Fruit fly (Drosophila melanogaster) whole organism, embryonic: ENCODE measurements around the gene GstD10.

Experiments
- Blimp-1 ChIP-seq: fragments of 200-800 bp; sonication (Bioruptor generic); optimal IDR thresholded peaks from 3 replicates; lab custom pipeline; 2018; ENCODE audit warnings: missing biosample characterization, missing genetic modification characterization, mild to moderate bottlenecking, moderate library complexity, missing genetic modification reagents
- BtbVII ChIP-seq: fragments of 200-800 bp; sonication (Bioruptor generic); optimal IDR thresholded peaks from 3 replicates; lab custom pipeline; 2017; ENCODE audit warnings: missing biosample characterization, mild to moderate bottlenecking, missing genetic modification characterization
- CG10267 ChIP-seq: fragments of 200-800 bp; sonication (Bioruptor generic); optimal IDR thresholded peaks from 2 replicates; lab custom pipeline; 2018; ENCODE audit warnings: missing biosample characterization, mild to moderate bottlenecking, missing genetic modification characterization, moderate library complexity
- CG11504 ChIP-seq: fragments of 200-800 bp; sonication (Bioruptor generic); optimal IDR thresholded peaks from 3 replicates; lab custom pipeline; 2019; ENCODE audit warnings: missing biosample characterization, mild to moderate bottlenecking, missing genetic modification characterization, moderate library complexity
- CG12104 ChIP-seq: fragments of 200-800 bp; sonication (Bioruptor generic); optimal IDR thresholded peaks from 3 replicates; lab custom pipeline; 2016; ENCODE audit warnings: missing biosample characterization, missing genetic modification characterization
- CG14710 ChIP-seq: fragments of 200-800 bp; sonication (Bioruptor generic); optimal IDR thresholded peaks from 3 replicates; lab custom pipeline; 2019; ENCODE audit warnings: missing biosample characterization, mild to moderate bottlenecking, missing genetic modification characterization, moderate library complexity
- CG15479 ChIP-seq: fragments of 200-800 bp; sonication (Bioruptor generic); optimal IDR thresholded peaks from 3 replicates; lab custom pipeline; 2019; ENCODE audit warnings: missing biosample characterization, mild to moderate bottlenecking, missing genetic modification characterization, moderate library complexity
- CG15601 ChIP-seq: fragments of 200-800 bp; sonication (Bioruptor generic); optimal IDR thresholded peaks from 3 replicates; lab custom pipeline; 2019; ENCODE audit warnings: missing biosample characterization, mild to moderate bottlenecking, missing genetic modification characterization, moderate library complexity
- CG1603 ChIP-seq: fragments of 200-800 bp; sonication (Bioruptor generic); optimal IDR thresholded peaks from 2 replicates; lab custom pipeline; 2019; ENCODE audit warnings: missing biosample characterization, mild to moderate bottlenecking, missing genetic modification characterization, moderate library complexity
- CG17361 ChIP-seq: fragments of 200-800 bp; sonication (Bioruptor generic); IDR thresholded peaks from 3 replicates; pipeline ENCODE4 v1.3.6; 2022; ENCODE audit warnings: missing biosample characterization, missing genetic modification characterization
- CG17829 ChIP-seq: fragments of 200-800 bp; optimal IDR thresholded peaks from 2 replicates; lab custom pipeline; 2019; ENCODE audit warnings: missing biosample characterization, mild to moderate bottlenecking, missing genetic modification characterization, moderate library complexity
- CG17912 ChIP-seq: fragments of 200-800 bp; sonication (Bioruptor generic); optimal IDR thresholded peaks from 2 replicates; lab custom pipeline; 2018; ENCODE audit warnings: missing biosample characterization, mild to moderate bottlenecking, missing genetic modification characterization
- CG18262 ChIP-seq: fragments of 200-800 bp; optimal IDR thresholded peaks from 3 replicates; lab custom pipeline; 2019; ENCODE audit warnings: missing biosample characterization, mild to moderate bottlenecking, missing genetic modification characterization, moderate library complexity
- CG2712 ChIP-seq: fragments of 200-800 bp; optimal IDR thresholded peaks from 3 replicates; lab custom pipeline; 2019; ENCODE audit warnings: missing biosample characterization, mild to moderate bottlenecking, missing genetic modification characterization, moderate library complexity
- CG31441 ChIP-seq: fragments of 200-800 bp; sonication (Bioruptor generic); IDR thresholded peaks from 2 replicates; pipeline ENCODE4 v1.3.6; 2022; ENCODE audit warnings: missing biosample characterization, missing genetic modification characterization
- CG4424 ChIP-seq: fragments of 200-800 bp; sonication (Bioruptor generic); optimal IDR thresholded peaks from 3 replicates; lab custom pipeline; 2016; ENCODE audit warnings: missing biosample characterization, missing genetic modification characterization
- CG4820 ChIP-seq: fragments of 200-800 bp; sonication (Bioruptor generic); optimal IDR thresholded peaks from 3 replicates; lab custom pipeline; 2016; ENCODE audit warnings: missing biosample characterization, missing genetic modification characterization
- CG6689 ChIP-seq: fragments of 200-800 bp; sonication (Bioruptor generic); IDR thresholded peaks from 2 replicates; pipeline ENCODE4 v1.3.6; 2022; ENCODE audit warnings: missing biosample characterization, missing genetic modification characterization
- CG7556 ChIP-seq: fragments of 200-800 bp; sonication (Bioruptor generic); optimal IDR thresholded peaks from 2 replicates; lab custom pipeline; 2017; ENCODE audit warnings: missing biosample characterization, mild to moderate bottlenecking, missing genetic modification characterization
- CG7839 ChIP-seq: fragments of 200-800 bp; sonication (Bioruptor generic); optimal IDR thresholded peaks from 3 replicates; lab custom pipeline; 2018; ENCODE audit warnings: missing biosample characterization, mild to moderate bottlenecking, missing genetic modification characterization, moderate library complexity
- CG8924 ChIP-seq: fragments of 200-800 bp; optimal IDR thresholded peaks from 3 replicates; lab custom pipeline; 2019; ENCODE audit warnings: missing biosample characterization, mild to moderate bottlenecking, missing genetic modification characterization, moderate library complexity
- CoRest ChIP-seq: fragments of 200-800 bp; sonication (Bioruptor generic); optimal IDR thresholded peaks from 3 replicates; lab custom pipeline; 2018; ENCODE audit warnings: missing biosample characterization, mild to moderate bottlenecking, missing genetic modification characterization, moderate library complexity
- D ChIP-seq, 2 experiments: fragments of 200-800 bp in 1 of 2; fragments of >200 bp in 1 of 2; sonication (Bioruptor generic) in 1 of 2; optimal IDR thresholded peaks; 2 replicates in 1 of 2; 3 replicates in 1 of 2; lab custom pipeline; 2017; ENCODE audit warnings: mild to moderate bottlenecking in 1 of 2, missing biosample characterization in 1 of 2, missing genetic modification characterization in 1 of 2, missing genetic modification reagents in 1 of 2
- D19A ChIP-seq: fragments of 200-800 bp; optimal IDR thresholded peaks from 3 replicates; lab custom pipeline; 2019; ENCODE audit warnings: missing biosample characterization, mild to moderate bottlenecking, missing genetic modification characterization, moderate library complexity
- Hr51 ChIP-seq, 2 experiments: fragments of 200-800 bp; sonication (Bioruptor generic); optimal IDR thresholded peaks; 2 replicates in 1 of 2; 3 replicates in 1 of 2; lab custom pipeline; 2016 to 2018; ENCODE audit warnings: missing biosample characterization in 2 of 2, missing genetic modification characterization in 2 of 2, mild to moderate bottlenecking in 1 of 2, moderate library complexity in 1 of 2
- Oli ChIP-seq: fragments of 200-800 bp; sonication (Bioruptor generic); optimal IDR thresholded peaks from 2 replicates; lab custom pipeline; 2018; ENCODE audit warnings: missing biosample characterization, mild to moderate bottlenecking, missing genetic modification characterization, moderate library complexity
- Sox102F ChIP-seq: fragments of 200-800 bp; sonication (Bioruptor generic); optimal IDR thresholded peaks from 2 replicates; lab custom pipeline; 2018; ENCODE audit warnings: missing biosample characterization, mild to moderate bottlenecking, missing genetic modification characterization, moderate library complexity
- Sry-δ ChIP-seq: fragments of 200-800 bp; sonication (Bioruptor generic); optimal IDR thresholded peaks from 2 replicates; lab custom pipeline; 2016; ENCODE audit warnings: missing biosample characterization, missing genetic modification characterization
- bsh ChIP-seq, 2 experiments: fragments of 200-800 bp; sonication (Bioruptor generic); optimal IDR thresholded peaks; 2 replicates each; lab custom pipeline; 2017 to 2018; ENCODE audit warnings: mild to moderate bottlenecking in 2 of 2, missing biosample characterization in 2 of 2, missing genetic modification characterization in 2 of 2, moderate library complexity in 1 of 2
- dmrt11E ChIP-seq: fragments of 200-800 bp; sonication (Bioruptor generic); optimal IDR thresholded peaks from 3 replicates; lab custom pipeline; 2018; ENCODE audit warnings: missing biosample characterization, mild to moderate bottlenecking, missing genetic modification characterization, moderate library complexity
- fd96Cb ChIP-seq: fragments of 200-800 bp; sonication (Bioruptor generic); optimal IDR thresholded peaks from 2 replicates; lab custom pipeline; 2018; ENCODE audit warnings: missing biosample characterization, mild to moderate bottlenecking, missing genetic modification characterization, moderate library complexity
- gem ChIP-seq: fragments of 200-800 bp; sonication (Bioruptor generic); optimal IDR thresholded peaks from 2 replicates; lab custom pipeline; 2019; ENCODE audit warnings: missing biosample characterization, mild to moderate bottlenecking, missing genetic modification characterization, moderate library complexity
- grau ChIP-seq: fragments of 200-800 bp; optimal IDR thresholded peaks from 3 replicates; lab custom pipeline; 2019; ENCODE audit warnings: missing biosample characterization, mild to moderate bottlenecking, missing genetic modification characterization, moderate library complexity
- gro ChIP-seq: fragments of 200-800 bp; sonication (Bioruptor generic); optimal IDR thresholded peaks from 2 replicates; lab custom pipeline; 2016; ENCODE audit warnings: missing biosample characterization, missing genetic modification characterization
- jigr1 ChIP-seq: fragments of 200-800 bp; sonication (Bioruptor generic); IDR thresholded peaks from 3 replicates; pipeline ENCODE4 v1.3.6; 2022; ENCODE audit warnings: missing biosample characterization, missing genetic modification characterization
- lola ChIP-seq, 3 experiments: fragments of >200 bp in 2 of 3; fragments of 200-800 bp in 1 of 3; sonication (Bioruptor generic) in 1 of 3; optimal IDR thresholded peaks; 2 replicates each; lab custom pipeline; 2017 to 2019; ENCODE audit warnings: missing biosample characterization in 3 of 3, missing genetic modification characterization in 3 of 3, mild to moderate bottlenecking in 1 of 3, moderate library complexity in 1 of 3
- nmo ChIP-seq: fragments of 200-800 bp; sonication (Bioruptor generic); optimal IDR thresholded peaks from 2 replicates; lab custom pipeline; 2018; ENCODE audit warnings: missing biosample characterization, mild to moderate bottlenecking, missing genetic modification characterization, moderate library complexity
- phol ChIP-seq: fragments of 200-800 bp; sonication (Bioruptor generic); optimal IDR thresholded peaks from 3 replicates; lab custom pipeline; 2018; ENCODE audit warnings: missing biosample characterization, mild to moderate bottlenecking, missing genetic modification characterization, moderate library complexity
- prd ChIP-seq, 3 experiments: fragments of >200 bp in 2 of 3; fragments of 200-800 bp in 1 of 3; sonication (Bioruptor generic) in 1 of 3; optimal IDR thresholded peaks in 2 of 3; IDR thresholded peaks in 1 of 3; 2 replicates in 2 of 3; 3 replicates in 1 of 3; pipeline versions ENCODE4 v1.3.6 to Lab custom; 2017 to 2022; ENCODE audit warnings: missing biosample characterization in 1 of 3, missing genetic modification characterization in 1 of 3
- pzg ChIP-seq: fragments of 200-800 bp; sonication (Bioruptor generic); optimal IDR thresholded peaks from 3 replicates; lab custom pipeline; 2018; ENCODE audit warnings: missing biosample characterization, mild to moderate bottlenecking, missing genetic modification characterization, moderate library complexity
- sens ChIP-seq: fragments of 200-800 bp; sonication (Bioruptor generic); peaks from one replicate; lab custom pipeline; 2016; ENCODE audit warnings: missing biosample characterization, missing genetic modification characterization
- vnd ChIP-seq: fragments of 200-800 bp; sonication (Bioruptor generic); IDR thresholded peaks from 3 replicates; pipeline ENCODE4 v1.3.6; 2022; ENCODE audit warnings: missing biosample characterization, missing genetic modification characterization; ENCODE audit not compliant: partially characterized antibody

Gene GstD10

dm6 chr3R:12345989-12346388 lies 19.5 kb downstream of the GstD10 start:
- TF ChIP-seq Oli (tag; lab: Kevin White, UChicago) (peak; percentile 8), phol (tag; lab: Kevin White, UChicago) (peak; percentile 41), Sry-δ (GFP tag; lab: Kevin White, UChicago) (no peak), CG7556 (GFP tag; lab: Kevin White, UChicago) (peak; percentile 14), CG10267 (tag; lab: Kevin White, UChicago) (peak; percentile 13), bsh (GFP tag; optimal IDR thresholded peaks at IDR 0.05; lab: Kevin White, UChicago) (peak in 1 of 2 experiments; percentile 31), CG12104 (GFP tag; lab: Kevin White, UChicago) (peak; percentile 12), CG17829 (tag; lab: Kevin White, UChicago) (peak; percentile 33), gro (GFP tag; lab: Kevin White, UChicago) (no peak), BtbVII (GFP tag; lab: Kevin White, UChicago) (no peak), CG11504 (tag; lab: Kevin White, UChicago) (peak; percentile 58), CG4820 (GFP tag; lab: Kevin White, UChicago) (peak; percentile 0), nmo (GFP tag; lab: Kevin White, UChicago) (peak; percentile 15), CG31441 (peak; percentile 62; the same call in 1 of the 2 replicates), CG6689 (GFP tag; lab: Robert Waterston, UW) (peak; percentile 48; the same call in 1 of the 2 replicates), jigr1 (GFP tag; lab: Robert Waterston, UW) (no peak), grau (tag; lab: Kevin White, UChicago) (peak; percentile 34), Sox102F (peak; percentile 37), D (optimal IDR thresholded peaks at IDR 0.05; lab: Kevin White, UChicago) (no peak), D (GFP tag; optimal IDR thresholded peaks at IDR 0.05; lab: Kevin White, UChicago) (peak; percentile 26), CG2712 (tag; lab: Kevin White, UChicago) (peak; percentile 63), CG18262 (tag; lab: Kevin White, UChicago) (peak; percentile 60), Blimp-1 (GFP tag; lab: Kevin White, UChicago) (peak; percentile 51), CG17912 (GFP tag; lab: Kevin White, UChicago) (no peak), D19A (peak; percentile 11), CG4424 (GFP tag; lab: Kevin White, UChicago) (peak; percentile 2), pzg (GFP tag; lab: Kevin White, UChicago) (no peak), gem (tag; lab: Kevin White, UChicago) (peak; percentile 60), lola (GFP tag; optimal IDR thresholded peaks at IDR 0.05; lab: Kevin White, UChicago) (peak in 1 of 3 experiments; percentile 17), CG15479 (no peak), vnd (GFP tag; lab: Robert Waterston, UW) (no peak), sens (GFP tag; lab: Kevin White, UChicago) (peak; percentile 30), CG7839 (tag; lab: Kevin White, UChicago) (peak; percentile 35), CG1603 (tag; lab: Kevin White, UChicago) (no peak), CG17361 (0 out of 3 replicates have a peak, but pooled peaks have one; percentile 36), fd96Cb (tag; lab: Kevin White, UChicago) (peak; percentile 23), CoRest (peak; percentile 21), CG8924 (tag; lab: Kevin White, UChicago) (peak; percentile 30), CG15601 (tag; lab: Kevin White, UChicago) (peak; percentile 7), CG14710 (tag; lab: Kevin White, UChicago) (peak; percentile 19), Hr51 (GFP tag; optimal IDR thresholded peaks at IDR 0.05; lab: Kevin White, UChicago) (peak in 1 of 2 experiments; percentile 20), prd (optimal IDR thresholded peaks at IDR 0.05; lab: Kevin White, UChicago) (no peak), prd (GFP tag; IDR thresholded peaks at IDR 0.05; lab: Robert Waterston, UW) (peak; percentile 32; the same call in 1 of the 3 replicates), dmrt11E (tag; lab: Kevin White, UChicago) (peak; percentile 10)
